Worm (Caenorhabditis elegans) whole organism, L4/young adult: ENCODE measurements around the gene str-116.

Experiments
- W03F9.2 ChIP-seq: fragments of 150-350 bp; optimal IDR thresholded peaks from 2 replicates; lab custom pipeline; 2014; ENCODE audit warnings: missing biosample characterization, missing genetic modification characterization
- dao-5 ChIP-seq: sonication (generic microtip); optimal IDR thresholded peaks from 2 replicates; lab custom pipeline; 2016; ENCODE audit warnings: missing genotype, missing genetic modification characterization, moderate library complexity, missing compliant biosample characterization
- him-1 ChIP-seq: sonication (generic microtip); optimal IDR thresholded peaks from 2 replicates; lab custom pipeline; 2016; ENCODE audit warnings: missing genotype, missing genetic modification reagents, missing genetic modification characterization, missing compliant biosample characterization

str-116 gene

DNA sequence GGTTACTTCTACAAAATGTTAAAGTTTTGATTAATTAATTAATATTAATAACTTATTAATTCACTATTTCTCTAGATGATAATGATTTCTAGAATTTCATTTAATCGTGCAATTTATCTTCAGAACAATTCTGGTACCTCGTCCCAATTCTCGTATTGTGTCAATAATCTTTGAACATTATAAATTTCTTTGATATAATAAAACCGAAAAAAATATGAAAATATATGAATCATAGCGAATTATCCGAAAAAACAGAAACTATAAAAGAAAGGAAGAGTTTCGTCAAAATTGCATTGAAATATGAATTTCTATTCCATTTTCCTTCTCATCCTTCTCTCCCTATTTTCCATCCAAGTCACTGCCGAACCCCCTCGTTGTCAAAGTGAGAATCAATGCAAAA lies 16.0 kb upstream of the str-116 start, which contains the start of gene T19B10.12:
Gene T19B10.12, plus strand, starts transcription at position 301 of the 400 bp plus-strand sequence.
- no peak for TF ChIP-seq W03F9.2
- TF ChIP-seq him-1 (tag; lab: Kevin White, UChicago) = no peak
- TF ChIP-seq dao-5 (tag; lab: Kevin White, UChicago) = no peak

ce11 chrV:11251798-11252197 lies 15.0 kb upstream of the str-116 start:
- TF ChIP-seq dao-5 (tag; lab: Kevin White, UChicago) = no peak
- no peak for TF ChIP-seq W03F9.2
- TF ChIP-seq him-1 (tag; lab: Kevin White, UChicago) = no peak

ce11 chrV:11252429-11252828 lies 14.4 kb upstream of the str-116 start, which contains the start of gene srsx-33:
TSS of gene srsx-33 (minus strand) at chrV:11252529.
- TF ChIP-seq W03F9.2 (no peak), him-1 (tag; lab: Kevin White, UChicago) (no peak), dao-5 (tag; lab: Kevin White, UChicago) (no peak)

DNA sequence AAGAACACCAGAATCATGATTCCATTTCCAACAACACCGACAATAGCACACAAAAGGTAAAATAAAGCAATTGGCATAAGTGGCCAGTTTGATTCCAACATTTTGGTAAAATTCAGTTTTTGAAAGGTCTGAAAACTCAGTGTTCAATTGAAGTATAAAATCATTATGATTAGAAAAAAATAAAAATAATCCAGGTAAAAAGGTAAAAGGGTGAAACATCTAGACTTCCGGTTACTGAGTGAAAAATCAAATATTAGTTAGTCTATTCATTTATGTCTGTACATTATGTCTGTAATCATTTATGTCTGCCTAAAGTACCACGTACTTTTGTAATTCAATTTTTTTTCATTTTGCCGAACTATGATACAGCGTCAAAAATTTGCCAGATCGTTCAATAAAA lies 11.8 kb upstream of the str-116 start, which contains the start of gene srsx-31:
Gene srsx-31, minus strand, starts transcription at position 101 of the 400 bp plus-strand sequence.
- TF ChIP-seq dao-5 (tag; lab: Kevin White, UChicago) (no peak), him-1 (tag; lab: Kevin White, UChicago) (no peak), W03F9.2 (no peak)

DNA sequence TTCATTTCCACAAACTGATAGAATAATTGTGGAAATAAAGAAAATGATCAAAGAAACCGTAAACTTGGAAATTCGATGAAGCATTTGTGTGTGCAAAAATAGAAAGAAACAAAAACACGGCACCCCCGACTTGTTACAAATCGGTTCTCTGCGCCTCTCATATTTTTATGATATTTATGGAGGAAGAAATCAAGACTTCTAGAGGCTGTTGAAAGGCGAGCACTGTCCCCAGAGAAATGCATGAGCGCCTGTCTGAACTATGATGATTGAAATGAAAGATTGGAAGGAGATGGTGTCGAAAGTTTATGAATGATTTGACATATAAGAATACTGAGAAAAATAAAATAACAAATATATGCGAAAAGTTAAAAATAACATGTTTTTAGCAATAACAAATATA lies 7.9 kb upstream of the str-116 start, which contains the start of gene lgc-36:
Gene lgc-36, minus strand, starts transcription at position 101 of the 400 bp plus-strand sequence.
- no peak for TF ChIP-seq dao-5 (tag; lab: Kevin White, UChicago)
- no peak for TF ChIP-seq W03F9.2
- no peak for TF ChIP-seq him-1 (tag; lab: Kevin White, UChicago)

ce11 chrV:11260622-11261021 lies 6.2 kb upstream of the str-116 start, which contains the start of gene F07B10.7:
TSS of gene F07B10.7 (minus strand) at chrV:11260722.
- TF ChIP-seq dao-5 (tag; lab: Kevin White, UChicago) (no peak), him-1 (tag; lab: Kevin White, UChicago) (no peak), W03F9.2 (no peak)

ce11 chrV:11263025-11263424 lies 3.8 kb upstream of the str-116 start, which contains the start of gene F07B10.4:
TSS of gene F07B10.4 (minus strand) at chrV:11263125.
- TF ChIP-seq dao-5 (tag; lab: Kevin White, UChicago) (no peak), him-1 (tag; lab: Kevin White, UChicago) (no peak), W03F9.2 (no peak)

DNA sequence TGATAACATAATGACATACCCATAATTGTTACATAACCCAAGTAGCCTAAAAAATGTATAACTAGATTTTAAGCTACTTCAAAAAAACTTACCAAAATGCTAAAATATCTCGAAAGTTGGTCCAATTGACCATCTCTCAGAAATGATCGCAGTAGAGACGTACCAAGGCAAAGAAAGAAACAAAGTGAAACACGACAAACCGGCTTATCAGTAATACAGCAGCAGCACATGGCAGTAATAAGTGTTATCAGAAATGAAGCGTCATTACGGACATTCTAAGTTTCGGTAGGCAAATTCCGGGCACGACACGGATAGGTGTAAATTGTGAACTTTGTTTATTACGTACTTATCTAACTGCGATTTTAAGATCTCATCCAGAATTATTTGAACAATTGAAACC lies 1.3 kb upstream of the str-116 start, which contains the start of gene cln-3.1:
Gene cln-3.1, minus strand, starts transcription at position 171 of the 400 bp plus-strand sequence.
- TF ChIP-seq W03F9.2 = no peak
- TF ChIP-seq him-1 (tag; lab: Kevin White, UChicago) = no peak
- no peak for TF ChIP-seq dao-5 (tag; lab: Kevin White, UChicago)

DNA sequence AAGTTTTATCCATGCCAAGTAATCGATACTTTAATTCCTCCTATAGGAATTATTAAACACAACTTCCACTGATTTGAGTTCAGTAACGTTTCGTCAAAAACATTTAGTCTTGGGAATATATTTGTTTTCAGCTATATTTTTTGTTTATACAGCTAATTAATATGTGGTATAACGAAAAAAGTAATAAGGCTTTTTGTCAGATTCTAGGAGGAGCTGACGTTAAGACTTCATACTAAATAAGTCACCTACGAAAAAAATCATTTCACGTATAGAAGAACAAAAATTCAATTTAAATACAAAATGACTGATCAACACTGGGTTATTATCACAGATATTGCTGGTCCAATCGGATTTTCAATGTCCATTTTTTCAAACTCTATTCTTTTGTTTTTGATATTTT lies 2.0 kb downstream of the str-116 start, which contains the start of gene str-115:
Gene str-115, plus strand, starts transcription at position 301 of the 400 bp plus-strand sequence.
- no peak for TF ChIP-seq W03F9.2
- TF ChIP-seq him-1 (tag; lab: Kevin White, UChicago) = no peak
- TF ChIP-seq dao-5 (tag; lab: Kevin White, UChicago) = no peak

- TF ChIP-seq W03F9.2 = no peak
- TF ChIP-seq him-1 (tag; lab: Kevin White, UChicago) = no peak
- TF ChIP-seq dao-5 (tag; lab: Kevin White, UChicago) = no peak
These were observed 4.3 kb downstream of the str-116 start, which contains the start of gene clec-222 for ce11 chrV:11271051-11271450. TSS of gene clec-222 (plus strand) at chrV:11271351.

ce11 chrV:11272848-11273247 lies 6.1 kb downstream of the str-116 start, which contains the start of gene clec-223:
TSS of gene clec-223 (plus strand) at chrV:11273148.
- TF ChIP-seq dao-5 (tag; lab: Kevin White, UChicago) (no peak), him-1 (tag; lab: Kevin White, UChicago) (no peak), W03F9.2 (no peak)

ce11 chrV:11279564-11279963 lies 12.8 kb downstream of the str-116 start:
- TF ChIP-seq W03F9.2 (no peak), him-1 (tag; lab: Kevin White, UChicago) (no peak), dao-5 (tag; lab: Kevin White, UChicago) (no peak)

- TF ChIP-seq dao-5 (tag; lab: Kevin White, UChicago) = no peak
These were observed 14.8 kb downstream of the str-116 start for ce11 chrV:11281414-11282209.

- TF ChIP-seq W03F9.2 = no peak
- TF ChIP-seq dao-5 (tag; lab: Kevin White, UChicago) = no peak
- no peak for TF ChIP-seq him-1 (tag; lab: Kevin White, UChicago)
These were observed 15.5 kb downstream of the str-116 start, which contains the start of gene gly-20 for ce11 chrV:11282272-11282671. TSS of gene gly-20 (plus strand) at chrV:11282572.
